Worm (Caenorhabditis elegans) whole organism, L1 larva: Measurements from ENCODE around the gene paqr-3.

ENCODE experiments used
- aha-1 ChIP-seq: fragments of 150-350 bp; optimal IDR thresholded peaks from 2 replicates; lab custom pipeline; 2014; ENCODE audit warnings: missing biosample characterization, missing genetic modification characterization
- aly-2 ChIP-seq: fragments of 150-350 bp; optimal IDR thresholded peaks from 2 replicates; lab custom pipeline; 2014; ENCODE audit warnings: missing biosample characterization, missing genetic modification characterization
- nhr-11 ChIP-seq: fragments of 150-350 bp; optimal IDR thresholded peaks from 2 replicates; lab custom pipeline; 2014; ENCODE audit warnings: missing biosample characterization, missing genetic modification characterization
- skn-1 ChIP-seq: fragments of 150-350 bp; optimal IDR thresholded peaks from 2 replicates; lab custom pipeline; 2014; ENCODE audit warnings: missing biosample characterization, missing genetic modification characterization
- zag-1 ChIP-seq: fragments of 150-350 bp; optimal IDR thresholded peaks from 2 replicates; lab custom pipeline; 2014; ENCODE audit warnings: missing biosample characterization, missing genetic modification characterization

DNA sequence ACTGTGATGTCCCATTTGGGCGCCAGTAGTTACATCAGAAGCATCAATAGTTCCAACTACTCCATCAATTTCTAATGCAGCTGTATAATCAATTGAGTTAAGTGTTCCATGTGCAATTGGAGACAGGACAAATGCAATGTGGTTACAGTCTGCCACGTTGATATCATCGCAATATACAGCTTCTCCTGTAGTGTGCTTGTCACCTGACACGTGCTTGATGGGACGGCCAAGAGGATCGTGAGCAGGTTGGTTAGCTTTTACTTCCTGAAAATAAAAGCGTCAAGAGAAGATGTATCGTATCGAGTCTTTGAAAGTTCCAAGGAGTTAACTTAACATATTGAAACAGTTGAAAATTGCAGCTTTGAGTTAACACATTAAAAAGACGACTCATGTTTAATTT is 25.1 kb upstream of the paqr-3 start:
- no peak for TF ChIP-seq aly-2 (tag; lab: Kevin White, UChicago)
- no peak for TF ChIP-seq zag-1 (tag; lab: Kevin White, UChicago)
- TF ChIP-seq skn-1: no peak
- TF ChIP-seq nhr-11 (tag; lab: Kevin White, UChicago): no peak
- TF ChIP-seq aha-1: no peak
